Worm (Caenorhabditis elegans) whole organism, early embryonic: ENCODE data around the gene let-653.

Source experiments
- F13C5.2 ChIP-seq: sonication (generic microtip); optimal IDR thresholded peaks from 2 replicates; lab custom pipeline; 2017; ENCODE audit warnings: mild to moderate bottlenecking, missing genetic modification characterization, inconsistent platforms, missing compliant biosample characterization
- aly-1 ChIP-seq: sonication (generic microtip); optimal IDR thresholded peaks from 2 replicates; lab custom pipeline; 2016; ENCODE audit warnings: missing genetic modification characterization, missing compliant biosample characterization
- ama-1 ChIP-seq: fragments of 150-350 bp; optimal IDR thresholded peaks from 2 replicates; lab custom pipeline; 2014
- ceh-13 ChIP-seq: fragments of 200-800 bp; sonication (Bioruptor generic); optimal IDR thresholded peaks from 2 replicates; lab custom pipeline; 2018; ENCODE audit warnings: mild to moderate bottlenecking, missing genetic modification characterization, missing compliant biosample characterization
- ceh-36 ChIP-seq: sonication (generic microtip); optimal IDR thresholded peaks from 2 replicates; lab custom pipeline; 2016; ENCODE audit warnings: missing genetic modification characterization, inconsistent platforms, missing compliant biosample characterization
- ets-7 ChIP-seq: sonication (generic microtip); optimal IDR thresholded peaks from 2 replicates; lab custom pipeline; 2016; ENCODE audit warnings: missing genotype, missing genetic modification characterization, missing compliant biosample characterization
- flt-1 ChIP-seq: fragments of 200-800 bp; sonication (Bioruptor generic); IDR thresholded peaks from 2 replicates; pipeline ENCODE4 v1.3.6; 2022; ENCODE audit warnings: missing genetic modification characterization, missing compliant biosample characterization
- hmg-4 ChIP-seq: fragments of 200-800 bp; sonication (Bioruptor generic); optimal IDR thresholded peaks from 2 replicates; lab custom pipeline; 2018; ENCODE audit warnings: mild to moderate bottlenecking, missing genetic modification characterization, missing compliant biosample characterization
- scrt-1 ChIP-seq: fragments of 200-800 bp; sonication (Bioruptor generic); IDR thresholded peaks from 2 replicates; pipeline ENCODE4 v1.3.6; 2022; ENCODE audit warnings: missing genetic modification characterization, missing compliant biosample characterization
- sea-1 ChIP-seq: fragments of 200-800 bp; sonication (Bioruptor generic); conservative IDR thresholded peaks from 2 replicates; pipeline ENCODE4 v1.3.6; 2022; ENCODE audit warnings: missing genetic modification characterization, missing compliant biosample characterization
- tra-4 ChIP-seq: sonication (generic microtip); optimal IDR thresholded peaks from 2 replicates; lab custom pipeline; 2017; ENCODE audit warnings: missing genetic modification characterization, missing compliant biosample characterization

DNA sequence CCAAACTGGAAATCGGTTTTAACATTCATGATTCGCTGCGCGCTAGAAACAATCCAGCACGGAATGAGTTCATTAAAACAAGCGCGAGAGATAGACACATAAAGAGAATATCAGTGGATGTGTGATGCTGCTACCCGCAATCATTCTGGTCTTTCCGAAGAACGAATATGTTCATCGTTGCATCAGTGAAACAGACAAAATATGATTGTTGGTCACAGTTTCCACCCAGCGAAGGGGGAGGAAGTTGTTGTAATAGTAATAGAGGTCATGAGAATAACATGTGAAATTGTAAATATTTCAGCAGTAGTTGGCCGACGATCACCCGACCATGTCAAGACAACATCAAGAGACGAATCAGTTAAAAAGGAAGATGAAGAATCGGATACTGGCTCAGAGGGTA lies 15.8 kb downstream of the let-653 start:
- TF ChIP-seq ets-7 (tag; lab: Kevin White, UChicago) (no peak), aly-1 (tag; lab: Kevin White, UChicago) (no peak), F13C5.2 (tag; lab: Kevin White, UChicago) (no peak), ceh-13 (no peak), ama-1 (lab: Kevin White, UChicago) (no peak), ceh-36 (tag; lab: Kevin White, UChicago) (no peak), hmg-4 (no peak), scrt-1 (GFP tag; lab: Robert Waterston, UW) (no peak), flt-1 (GFP tag; lab: Robert Waterston, UW) (no peak), sea-1 (no peak), tra-4 (tag; lab: Kevin White, UChicago) (no peak)
